Worm (Caenorhabditis elegans): ENCODE measurements around the gene F28C6.5.

ce11 chrII:8590684-8591083, 8.6 kb upstream of the F28C6.5 start, which contains the start of gene aptf-4:
- no peak for TF ChIP-seq ama-1 (optimal IDR thresholded peaks at IDR 0.05)
- no peak for TF ChIP-seq tra-4 (tag; optimal IDR thresholded peaks at IDR 0.05)
- TF ChIP-seq scrt-1 (GFP tag; IDR thresholded peaks at IDR 0.05) = no peak
- no peak for TF ChIP-seq F13C5.2 (tag; optimal IDR thresholded peaks at IDR 0.05)
- no peak for TF ChIP-seq B0310.2 (tag; optimal IDR thresholded peaks at IDR 0.05)
- TF ChIP-seq tbx-11 (GFP tag; IDR thresholded peaks at IDR 0.05) = no peak
- TF ChIP-seq hmg-4 (GFP tag; optimal IDR thresholded peaks at IDR 0.05) = no peak
- no peak for TF ChIP-seq ceh-13 (GFP tag; optimal IDR thresholded peaks at IDR 0.05)
- no peak for TF ChIP-seq sea-1 (GFP tag; conservative IDR thresholded peaks at IDR 0.05)
- no peak for TF ChIP-seq ets-7 (tag; optimal IDR thresholded peaks at IDR 0.05)
- TF ChIP-seq pes-1 (GFP tag; IDR thresholded peaks at IDR 0.05) = no peak
- TF ChIP-seq ceh-36 (tag; optimal IDR thresholded peaks at IDR 0.05) = no peak
- TF ChIP-seq tbx-37 (GFP tag; conservative IDR thresholded peaks at IDR 0.05) = no peak
- no peak for TF ChIP-seq hmbx-1 (tag; optimal IDR thresholded peaks at IDR 0.05)
